Fruit fly (Drosophila melanogaster) whole organism, embryonic: Measurements from ENCODE around the gene CG42764.

ENCODE experiments used
- Awh ChIP-seq: fragments of 200-800 bp; sonication (Bioruptor generic); IDR thresholded peaks from 2 replicates; pipeline ENCODE4, ENCODE4 v1.3.6; 2022; ENCODE audit warnings: missing biosample characterization, missing genetic modification characterization
- B-H1 ChIP-seq: fragments of 200-800 bp; sonication (Bioruptor generic); IDR thresholded peaks from 3 replicates; pipeline ENCODE4 v1.3.6; 2022; ENCODE audit warnings: missing biosample characterization, missing genetic modification characterization
- CG10321 ChIP-seq: fragments of 200-800 bp; sonication (Bioruptor generic); IDR thresholded peaks from 2 replicates; pipeline ENCODE4 v1.3.6; 2022; ENCODE audit warnings: missing biosample characterization, missing genetic modification characterization
- CG10543 ChIP-seq: fragments of 200-800 bp; sonication (Bioruptor generic); optimal IDR thresholded peaks from 3 replicates; lab custom pipeline; 2017; ENCODE audit warnings: missing biosample characterization, mild to moderate bottlenecking, missing genetic modification characterization, moderate library complexity
- CG10979 ChIP-seq: fragments of 200-800 bp; sonication (Bioruptor generic); optimal IDR thresholded peaks from 2 replicates; lab custom pipeline; 2018; ENCODE audit warnings: missing biosample characterization, mild to moderate bottlenecking, missing genetic modification characterization, moderate library complexity
- CG11085 ChIP-seq: fragments of 200-800 bp; sonication (Bioruptor generic); IDR thresholded peaks from 2 replicates; pipeline ENCODE4 v1.3.6; 2022; ENCODE audit warnings: missing biosample characterization, missing genetic modification characterization
- CG1233 ChIP-seq: fragments of 200-800 bp; sonication (Bioruptor generic); optimal IDR thresholded peaks from 4 replicates; lab custom pipeline; 2018; ENCODE audit warnings: missing biosample characterization, mild to moderate bottlenecking, missing genetic modification characterization
- CG13123 ChIP-seq: fragments of 200-800 bp; sonication (Bioruptor generic); optimal IDR thresholded peaks from 2 replicates; lab custom pipeline; 2016; ENCODE audit warnings: missing biosample characterization, missing genetic modification characterization
- CG14014 ChIP-seq: fragments of 200-800 bp; sonication (Bioruptor generic); IDR thresholded peaks from 2 replicates; pipeline ENCODE4 v1.3.6; 2022; ENCODE audit warnings: missing biosample characterization, missing genetic modification characterization
- CG14965 ChIP-seq: fragments of 200-800 bp; sonication (Bioruptor generic); optimal IDR thresholded peaks from 2 replicates; lab custom pipeline; 2016; ENCODE audit warnings: missing biosample characterization, missing genetic modification characterization, borderline replicate concordance
- CG15601 ChIP-seq: fragments of 200-800 bp; sonication (Bioruptor generic); optimal IDR thresholded peaks from 3 replicates; lab custom pipeline; 2019; ENCODE audit warnings: missing biosample characterization, mild to moderate bottlenecking, missing genetic modification characterization, moderate library complexity
- CG16813 ChIP-seq: fragments of 200-800 bp; sonication (Bioruptor generic); IDR thresholded peaks from 3 replicates; pipeline ENCODE4 v1.3.6; 2022; ENCODE audit warnings: missing biosample characterization, missing genetic modification characterization; ENCODE audit not compliant: partially characterized antibody
- CG16815 ChIP-seq: fragments of 200-800 bp; sonication (Bioruptor generic); optimal IDR thresholded peaks from 3 replicates; lab custom pipeline; 2017; ENCODE audit warnings: missing biosample characterization, mild to moderate bottlenecking, missing genetic modification characterization
- CG17359 ChIP-seq: fragments of 200-800 bp; sonication (Bioruptor generic); optimal IDR thresholded peaks from 3 replicates; lab custom pipeline; 2018; ENCODE audit warnings: missing biosample characterization, mild to moderate bottlenecking, missing genetic modification characterization, moderate library complexity
- CG18011 ChIP-seq: fragments of 200-800 bp; sonication (Bioruptor generic); optimal IDR thresholded peaks from 2 replicates; lab custom pipeline; 2017; ENCODE audit warnings: missing biosample characterization, missing genetic modification characterization, mild to moderate bottlenecking, moderate library complexity, missing genotype
- CG18599 ChIP-seq: fragments of 200-800 bp; sonication (Bioruptor generic); optimal IDR thresholded peaks from 3 replicates; lab custom pipeline; 2017; ENCODE audit warnings: missing biosample characterization, missing genetic modification characterization, mild to moderate bottlenecking, moderate library complexity, missing genetic modification reagents
- CG2678 ChIP-seq: fragments of 200-800 bp; sonication (Bioruptor generic); optimal IDR thresholded peaks from 3 replicates; lab custom pipeline; 2019; ENCODE audit warnings: missing biosample characterization, mild to moderate bottlenecking, missing genetic modification characterization, moderate library complexity
- CG2875 ChIP-seq: fragments of 200-800 bp; sonication (Bioruptor generic); optimal IDR thresholded peaks from 2 replicates; lab custom pipeline; 2017; ENCODE audit warnings: missing biosample characterization, mild to moderate bottlenecking, missing genetic modification characterization, missing genetic modification reagents
- CG31224 ChIP-seq: fragments of 200-800 bp; sonication (Bioruptor generic); IDR thresholded peaks from 2 replicates; pipeline ENCODE4 v1.3.6; 2022; ENCODE audit warnings: missing biosample characterization, missing genetic modification characterization
- CG3407 ChIP-seq: fragments of 200-800 bp; sonication (Bioruptor generic); optimal IDR thresholded peaks from 2 replicates; lab custom pipeline; 2018; ENCODE audit warnings: missing biosample characterization, mild to moderate bottlenecking, missing genetic modification characterization
- CG3726 ChIP-seq: fragments of 200-800 bp; sonication (Bioruptor generic); IDR thresholded peaks from 3 replicates; pipeline ENCODE4, ENCODE4 v1.3.6; 2022; ENCODE audit warnings: missing biosample characterization, missing genetic modification characterization
- CG3838 ChIP-seq: fragments of 200-800 bp; sonication (Bioruptor generic); optimal IDR thresholded peaks from 3 replicates; lab custom pipeline; 2016; ENCODE audit warnings: missing biosample characterization, missing genetic modification characterization
- CG7786 ChIP-seq: fragments of 200-800 bp; sonication (Bioruptor generic); optimal IDR thresholded peaks from 2 replicates; lab custom pipeline; 2016; ENCODE audit warnings: missing biosample characterization, missing genetic modification characterization
- CG8388 ChIP-seq: fragments of 200-800 bp; sonication (Bioruptor generic); optimal IDR thresholded peaks from 2 replicates; lab custom pipeline; 2019; ENCODE audit warnings: missing biosample characterization, mild to moderate bottlenecking, missing genetic modification characterization, moderate library complexity
- CG8924 ChIP-seq: fragments of 200-800 bp; optimal IDR thresholded peaks from 3 replicates; lab custom pipeline; 2019; ENCODE audit warnings: missing biosample characterization, mild to moderate bottlenecking, missing genetic modification characterization, moderate library complexity
- CG9817 ChIP-seq: fragments of 200-800 bp; sonication (Bioruptor generic); optimal IDR thresholded peaks from 2 replicates; lab custom pipeline; 2018; ENCODE audit warnings: missing biosample characterization, mild to moderate bottlenecking, missing genetic modification characterization, moderate library complexity
- Chrac-16 ChIP-seq: fragments of 200-800 bp; sonication (Bioruptor generic); optimal IDR thresholded peaks from 3 replicates; lab custom pipeline; 2016; ENCODE audit warnings: missing biosample characterization, missing genetic modification characterization
- Dfd ChIP-seq, 2 experiments: fragments of >200 bp; optimal IDR thresholded peaks; 2 replicates each; lab custom pipeline; 2017; ENCODE audit warnings: missing biosample characterization in 2 of 2, missing genetic modification characterization in 2 of 2
- Drgx ChIP-seq: fragments of 200-800 bp; sonication (Bioruptor generic); IDR thresholded peaks from 2 replicates; pipeline ENCODE4 v1.3.6; 2022; ENCODE audit warnings: missing biosample characterization, missing genetic modification characterization
- Hmx ChIP-seq: fragments of 200-800 bp; sonication (Bioruptor generic); optimal IDR thresholded peaks from 2 replicates; lab custom pipeline; 2016; ENCODE audit warnings: missing biosample characterization, missing genetic modification characterization
- Hr51 ChIP-seq, 2 experiments: fragments of 200-800 bp; sonication (Bioruptor generic); optimal IDR thresholded peaks; 2 replicates in 1 of 2; 3 replicates in 1 of 2; lab custom pipeline; 2016 to 2018; ENCODE audit warnings: missing biosample characterization in 2 of 2, missing genetic modification characterization in 2 of 2, mild to moderate bottlenecking in 1 of 2, moderate library complexity in 1 of 2
- Hsf ChIP-seq: fragments of 200-800 bp; sonication (Bioruptor generic); optimal IDR thresholded peaks from 3 replicates; lab custom pipeline; 2016; ENCODE audit warnings: missing biosample characterization, missing genetic modification characterization
- Med ChIP-seq: fragments of 200-800 bp; sonication (Bioruptor generic); peaks from one replicate; lab custom pipeline; 2016; ENCODE audit warnings: missing biosample characterization, missing genetic modification characterization, mild to moderate bottlenecking, inconsistent platforms, moderate library complexity
- Sox102F ChIP-seq: fragments of 200-800 bp; sonication (Bioruptor generic); optimal IDR thresholded peaks from 2 replicates; lab custom pipeline; 2018; ENCODE audit warnings: missing biosample characterization, mild to moderate bottlenecking, missing genetic modification characterization, moderate library complexity
- Spps ChIP-seq: fragments of 200-800 bp; sonication (Bioruptor generic); optimal IDR thresholded peaks from 2 replicates; lab custom pipeline; 2018; ENCODE audit warnings: missing biosample characterization, mild to moderate bottlenecking, missing genetic modification characterization
- Xrp1 ChIP-seq: fragments of 200-800 bp; sonication (Bioruptor generic); IDR thresholded peaks from 2 replicates; pipeline ENCODE4 v1.3.6; 2022; ENCODE audit warnings: missing biosample characterization, missing genetic modification characterization
- bigmax ChIP-seq: fragments of 200-800 bp; sonication (Bioruptor generic); optimal IDR thresholded peaks from 2 replicates; lab custom pipeline; 2018; ENCODE audit warnings: missing biosample characterization, mild to moderate bottlenecking, missing genetic modification characterization
- cad ChIP-seq: fragments of >200 bp; optimal IDR thresholded peaks from 2 replicates; lab custom pipeline; 2017; ENCODE audit warnings: missing biosample characterization, missing genetic modification characterization
- chn ChIP-seq: fragments of 200-800 bp; sonication (Bioruptor generic); optimal IDR thresholded peaks from 2 replicates; lab custom pipeline; 2016; ENCODE audit warnings: missing biosample characterization, missing genetic modification characterization
- dan ChIP-seq: fragments of 200-800 bp; sonication (Bioruptor generic); IDR thresholded peaks from 2 replicates; pipeline ENCODE4 v1.3.6; 2022; ENCODE audit warnings: missing biosample characterization, missing genetic modification characterization
- fu2 ChIP-seq: fragments of 200-800 bp; sonication (Bioruptor generic); optimal IDR thresholded peaks from 2 replicates; lab custom pipeline; 2016; ENCODE audit warnings: missing biosample characterization, missing genetic modification characterization
- gsb-n ChIP-seq: fragments of 200-800 bp; sonication (Bioruptor generic); optimal IDR thresholded peaks from 3 replicates; lab custom pipeline; 2018; ENCODE audit warnings: missing biosample characterization, mild to moderate bottlenecking, missing genetic modification characterization
- lilli ChIP-seq: fragments of 200-800 bp; sonication (Bioruptor generic); optimal IDR thresholded peaks from 3 replicates; lab custom pipeline; 2016; ENCODE audit warnings: missing biosample characterization, missing genetic modification characterization
- mam ChIP-seq: fragments of 200-800 bp; sonication (Bioruptor generic); optimal IDR thresholded peaks from 3 replicates; lab custom pipeline; 2016; ENCODE audit warnings: missing biosample characterization, missing genetic modification characterization
- oc ChIP-seq: fragments of 200-800 bp; sonication (Bioruptor generic); optimal IDR thresholded peaks from 2 replicates; lab custom pipeline; 2018; ENCODE audit warnings: missing biosample characterization, mild to moderate bottlenecking, missing genetic modification characterization, moderate library complexity
- p53 ChIP-seq: fragments of 200-800 bp; sonication (Bioruptor generic); optimal IDR thresholded peaks from 2 replicates; lab custom pipeline; 2016; ENCODE audit warnings: missing biosample characterization, missing genetic modification characterization
- pros ChIP-seq: fragments of 200-800 bp; sonication (Bioruptor generic); optimal IDR thresholded peaks from 3 replicates; lab custom pipeline; 2019; ENCODE audit warnings: missing biosample characterization, mild to moderate bottlenecking, missing genetic modification characterization, moderate library complexity
- seq ChIP-seq: fragments of 200-800 bp; sonication (Bioruptor generic); IDR thresholded peaks from 2 replicates; pipeline ENCODE4 v1.3.6; 2022; ENCODE audit warnings: missing biosample characterization, missing genetic modification characterization
- trem ChIP-seq: fragments of 200-800 bp; optimal IDR thresholded peaks from 3 replicates; lab custom pipeline; 2019; ENCODE audit warnings: missing biosample characterization, mild to moderate bottlenecking, missing genetic modification characterization, moderate library complexity
- ttk ChIP-seq: fragments of 200-800 bp; sonication (Bioruptor generic); IDR thresholded peaks from 2 replicates; pipeline ENCODE4 v2.1.2; 2022; ENCODE audit warnings: missing biosample characterization, missing genetic modification characterization
- unpg ChIP-seq: fragments of 200-800 bp; sonication (Bioruptor generic); optimal IDR thresholded peaks from 3 replicates; lab custom pipeline; 2018; ENCODE audit warnings: missing biosample characterization, mild to moderate bottlenecking, missing genetic modification characterization, moderate library complexity

The CG42764 gene

dm6 chr3L:20447337-20447736 lies 18.5 kb downstream of the CG42764 start (continued):
- TF ChIP-seq oc (tag; lab: Kevin White, UChicago) (no peak), dan (GFP tag; lab: Robert Waterston, UW) (no peak), Hr51 (GFP tag; optimal IDR thresholded peaks at IDR 0.05; lab: Kevin White, UChicago) (no peak), CG2875 (GFP tag; lab: Kevin White, UChicago) (peak; percentile 9), Drgx (GFP tag; lab: Robert Waterston, UW) (peak; percentile 48; the same call in 1 of the 2 replicates), CG16815 (GFP tag; lab: Kevin White, UChicago) (peak; percentile 50), ttk (GFP tag; lab: Robert Waterston, UW) (no peak), CG7786 (no peak), cad (GFP tag; lab: Kevin White, UChicago) (no peak), CG14014 (GFP tag; lab: Robert Waterston, UW) (no peak), CG13123 (GFP tag; lab: Kevin White, UChicago) (no peak), Spps (tag; lab: Kevin White, UChicago) (peak; percentile 34), CG8388 (GFP tag; lab: Kevin White, UChicago) (peak; percentile 35), p53 (GFP tag; lab: Kevin White, UChicago) (no peak), CG10979 (tag; lab: Kevin White, UChicago) (peak; percentile 53), CG18599 (GFP tag; lab: Kevin White, UChicago) (no peak), Xrp1 (GFP tag; lab: Robert Waterston, UW) (peak; percentile 48), gsb-n (tag; lab: Kevin White, UChicago) (peak; percentile 36), CG15601 (no peak), CG18011 (GFP tag; lab: Kevin White, UChicago) (no peak), mam (GFP tag; lab: Kevin White, UChicago) (peak; percentile 17), Sox102F (GFP tag; lab: Kevin White, UChicago) (peak; percentile 39), seq (GFP tag; lab: Robert Waterston, UW) (no peak), CG9817 (tag; lab: Kevin White, UChicago) (no peak), CG11085 (GFP tag; lab: Robert Waterston, UW) (no peak), CG3726 (GFP tag; lab: Robert Waterston, UW) (0 out of 3 replicates have a peak, but pooled peaks have one; percentile 36), CG10321 (GFP tag; lab: Robert Waterston, UW) (no peak), CG17359 (tag; lab: Kevin White, UChicago) (no peak), fu2 (GFP tag; lab: Kevin White, UChicago) (no peak), CG3407 (GFP tag; lab: Kevin White, UChicago) (no peak), Med (peak; percentile 55), Hsf (GFP tag; lab: Kevin White, UChicago) (peak; percentile 9), B-H1 (GFP tag; lab: Robert Waterston, UW) (no peak), bigmax (GFP tag; lab: Kevin White, UChicago) (no peak), Hmx (no peak), Awh (GFP tag; lab: Robert Waterston, UW) (no peak), CG1233 (GFP tag; lab: Kevin White, UChicago) (no peak), trem (peak; percentile 13), unpg (GFP tag; lab: Kevin White, UChicago) (peak; percentile 38), chn (GFP tag; lab: Kevin White, UChicago) (peak; percentile 12), CG2678 (no peak), Chrac-16 (no peak), pros (GFP tag; lab: Kevin White, UChicago) (no peak), CG16813 (GFP tag; lab: Robert Waterston, UW) (0 out of 3 replicates have a peak, but pooled peaks have one; percentile 21), Dfd (GFP tag; optimal IDR thresholded peaks at IDR 0.05; lab: Kevin White, UChicago) (no peak), CG14965 (GFP tag; lab: Kevin White, UChicago) (no peak), CG3838 (GFP tag; lab: Kevin White, UChicago) (no peak), CG8924 (no peak), CG31224 (GFP tag; lab: Robert Waterston, UW) (no peak), CG10543 (no peak), lilli (GFP tag; lab: Kevin White, UChicago) (peak; percentile 27)
